Worm (Caenorhabditis elegans): ENCODE results near the gene T16H12.13.

The T16H12.13 gene

DNA sequence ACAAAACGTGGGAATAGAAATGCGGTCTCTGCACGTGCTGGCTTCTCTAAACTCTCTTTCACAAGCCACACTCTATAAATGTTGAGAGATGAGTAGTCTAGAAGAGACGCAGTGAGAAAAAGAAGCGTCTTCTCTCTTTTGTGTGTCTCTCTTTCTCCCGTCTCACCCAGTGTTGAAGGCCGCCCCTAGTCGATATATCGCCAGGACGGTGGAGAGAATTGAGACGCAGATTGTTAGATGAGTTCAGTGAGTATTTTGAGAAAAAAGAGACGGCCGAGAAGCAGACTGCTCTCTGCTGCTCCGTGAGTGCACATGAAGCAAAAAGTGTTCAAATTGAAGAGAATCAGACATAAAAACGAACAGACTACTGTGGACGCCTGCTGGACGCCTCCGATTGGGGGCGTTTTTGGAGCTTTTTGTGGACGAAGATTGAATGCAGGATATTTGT, 11.3 kb downstream of the T16H12.13 start (continued):
- no peak for TF ChIP-seq die-1 (tag; optimal IDR thresholded peaks at IDR 0.05)
- TF ChIP-seq fkh-3 (tag; optimal IDR thresholded peaks at IDR 0.05) = no peak
- TF ChIP-seq Y79H2A.3 (GFP tag; conservative IDR thresholded peaks at IDR 0.05) = no peak
- no peak for TF ChIP-seq hlh-12 (tag; optimal IDR thresholded peaks at IDR 0.05)
- TF ChIP-seq nhr-179 (tag; optimal IDR thresholded peaks at IDR 0.05) = no peak
- no peak; the same call in 1 of the 2 replicates for TF ChIP-seq attf-3 (GFP tag; conservative IDR thresholded peaks at IDR 0.05)
- TF ChIP-seq F33H1.4 (GFP tag; IDR thresholded peaks at IDR 0.05) = no peak
- peak in 1 of 3 experiments; percentile 77 for TF ChIP-seq lin-35 (GFP tag; optimal IDR thresholded peaks at IDR 0.05)
- no peak for TF ChIP-seq madf-3 (GFP tag; IDR thresholded peaks at IDR 0.05)
- TF ChIP-seq ztf-6 (GFP tag; IDR thresholded peaks at IDR 0.05) = no peak
- no peak for TF ChIP-seq C17E4.6 (GFP tag; IDR thresholded peaks at IDR 0.05)
- no peak for TF ChIP-seq gei-17 (GFP tag; optimal IDR thresholded peaks at IDR 0.05)
- TF ChIP-seq egrh-3 (GFP tag; IDR thresholded peaks at IDR 0.05) = no peak
- no peak for TF ChIP-seq nhr-120 (GFP tag; IDR thresholded peaks at IDR 0.05)
- TF ChIP-seq snpc-4 (GFP tag; optimal IDR thresholded peaks at IDR 0.05) = no peak
- TF ChIP-seq snpc-4 (tag; optimal IDR thresholded peaks at IDR 0.05) = peak in 3 of 4 experiments; percentile 24 to 48 (median 32)
- TF ChIP-seq F57A8.1 (GFP tag; optimal IDR thresholded peaks at IDR 0.05) = no peak
- no peak for TF ChIP-seq sea-2 (GFP tag; IDR thresholded peaks at IDR 0.05)
- TF ChIP-seq ceh-40 (GFP tag; IDR thresholded peaks at IDR 0.05) = no peak
- no peak for TF ChIP-seq ccch-3 (GFP tag; optimal IDR thresholded peaks at IDR 0.05)
- no peak for TF ChIP-seq snpc-1.3 (tag; optimal IDR thresholded peaks at IDR 0.05; ENCODE audit: insufficient read depth)
- TF ChIP-seq K11D2.4 (GFP tag; IDR thresholded peaks at IDR 0.05) = peak; percentile 53; the same call in 1 of the 2 replicates
- TF ChIP-seq F52B5.7 (tag; optimal IDR thresholded peaks at IDR 0.05) = no peak
- TF ChIP-seq madf-6 (GFP tag; IDR thresholded peaks at IDR 0.05) = no peak
- no peak for TF ChIP-seq unc-130 (GFP tag; optimal IDR thresholded peaks at IDR 0.05)
- TF ChIP-seq B0035.1 (tag; optimal IDR thresholded peaks at IDR 0.05) = no peak
- no peak for TF ChIP-seq B0261.1 (tag; optimal IDR thresholded peaks at IDR 0.05)
- TF ChIP-seq zfh-2 (GFP tag; conservative IDR thresholded peaks at IDR 0.05) = peak; percentile 95
- TF ChIP-seq madf-8 (GFP tag; conservative IDR thresholded peaks at IDR 0.05) = no peak
- TF ChIP-seq efl-1 (GFP tag; optimal IDR thresholded peaks at IDR 0.05) = no peak
- no peak for TF ChIP-seq F39B2.1 (GFP tag; IDR thresholded peaks at IDR 0.05)
- TF ChIP-seq ets-4 (GFP tag; optimal IDR thresholded peaks at IDR 0.05) = peak; percentile 57
- no peak for TF ChIP-seq rec-8 (tag; optimal IDR thresholded peaks at IDR 0.05)
- TF ChIP-seq Y95B8A.8 (GFP tag; IDR thresholded peaks at IDR 0.05) = no peak
- TF ChIP-seq lin-54 (GFP tag; optimal IDR thresholded peaks at IDR 0.05) = peak; percentile 66
- TF ChIP-seq hmg-20 (GFP tag; IDR thresholded peaks at IDR 0.05) = no peak
- no peak for TF ChIP-seq ztf-3 (GFP tag; optimal IDR thresholded peaks at IDR 0.05)
- no peak for TF ChIP-seq T26A5.8 (tag; optimal IDR thresholded peaks at IDR 0.05)
- TF ChIP-seq lsl-1 (GFP tag; optimal IDR thresholded peaks at IDR 0.05) = no peak
- no peak for TF ChIP-seq ceh-79 (tag; optimal IDR thresholded peaks at IDR 0.05)
- peak; percentile 73 for TF ChIP-seq mcd-1 (GFP tag; IDR thresholded peaks at IDR 0.05)
- TF ChIP-seq T07F8.4 (tag; optimal IDR thresholded peaks at IDR 0.05) = no peak
- peak; percentile 27; the same call in 1 of the 2 replicates for TF ChIP-seq let-526 (GFP tag; IDR thresholded peaks at IDR 0.05)
- TF ChIP-seq F23B12.7 (tag; optimal IDR thresholded peaks at IDR 0.05; ENCODE audit: insufficient read depth) = no peak
- peak; percentile 63 for TF ChIP-seq ztf-18 (tag; optimal IDR thresholded peaks at IDR 0.05)
- TF ChIP-seq lag-1 (GFP tag; IDR thresholded peaks at IDR 0.05) = no peak
- peak; percentile 7 for TF ChIP-seq pha-4 (tag; optimal IDR thresholded peaks at IDR 0.05)
- no peak for TF ChIP-seq cebp-2 (GFP tag; IDR thresholded peaks at IDR 0.05)
- no peak for TF ChIP-seq Y67H2A.10 (GFP tag; conservative IDR thresholded peaks at IDR 0.05)

Measured in whole organism, young adult.